Fruit fly (Drosophila melanogaster) whole organism, embryonic: Measurements from ENCODE around the gene Art9.

Experiments used
- CG10565 ChIP-seq: fragments of 200-800 bp; sonication (Bioruptor generic); optimal IDR thresholded peaks from 3 replicates; lab custom pipeline; 2016; ENCODE audit warnings: missing biosample characterization, mild to moderate bottlenecking, missing genetic modification characterization
- CG12155 ChIP-seq: fragments of 200-800 bp; sonication (Bioruptor generic); optimal IDR thresholded peaks from 3 replicates; lab custom pipeline; 2016; ENCODE audit warnings: missing biosample characterization, missing genetic modification characterization
- CG12942 ChIP-seq: fragments of 200-800 bp; sonication (Bioruptor generic); optimal IDR thresholded peaks from 3 replicates; lab custom pipeline; 2016; ENCODE audit warnings: missing biosample characterization, missing genetic modification characterization
- CG13123 ChIP-seq: fragments of 200-800 bp; sonication (Bioruptor generic); optimal IDR thresholded peaks from 2 replicates; lab custom pipeline; 2016; ENCODE audit warnings: missing biosample characterization, missing genetic modification characterization
- CG17612 ChIP-seq: fragments of 200-800 bp; sonication (Bioruptor generic); IDR thresholded peaks from 2 replicates; pipeline ENCODE4 v1.3.6; 2022; ENCODE audit warnings: missing biosample characterization, missing genetic modification characterization
- CG17802 ChIP-seq: fragments of 200-800 bp; sonication (Bioruptor generic); optimal IDR thresholded peaks from 2 replicates; lab custom pipeline; 2018; ENCODE audit warnings: missing biosample characterization, mild to moderate bottlenecking, missing genetic modification characterization, moderate library complexity
- CG2678 ChIP-seq: fragments of 200-800 bp; sonication (Bioruptor generic); optimal IDR thresholded peaks from 3 replicates; lab custom pipeline; 2019; ENCODE audit warnings: missing biosample characterization, mild to moderate bottlenecking, missing genetic modification characterization, moderate library complexity
- CG2712 ChIP-seq: fragments of 200-800 bp; optimal IDR thresholded peaks from 3 replicates; lab custom pipeline; 2019; ENCODE audit warnings: missing biosample characterization, mild to moderate bottlenecking, missing genetic modification characterization, moderate library complexity
- CG3065 ChIP-seq: fragments of 200-800 bp; sonication (Bioruptor generic); optimal IDR thresholded peaks from 2 replicates; lab custom pipeline; 2016; ENCODE audit warnings: missing biosample characterization, missing genetic modification characterization
- CG34376 ChIP-seq: fragments of 200-800 bp; sonication (Bioruptor generic); optimal IDR thresholded peaks from 2 replicates; lab custom pipeline; 2018; ENCODE audit warnings: missing biosample characterization, mild to moderate bottlenecking, missing genetic modification characterization
- CG5180 ChIP-seq: fragments of 200-800 bp; sonication (Bioruptor generic); optimal IDR thresholded peaks from 3 replicates; lab custom pipeline; 2017; ENCODE audit warnings: missing biosample characterization, missing genetic modification characterization, mild to moderate bottlenecking, moderate library complexity, missing genetic modification reagents
- CG6765 ChIP-seq: fragments of 200-800 bp; sonication (Bioruptor generic); optimal IDR thresholded peaks from 3 replicates; lab custom pipeline; 2017; ENCODE audit warnings: missing biosample characterization, mild to moderate bottlenecking, missing genetic modification characterization
- CG7786 ChIP-seq: fragments of 200-800 bp; sonication (Bioruptor generic); optimal IDR thresholded peaks from 2 replicates; lab custom pipeline; 2016; ENCODE audit warnings: missing biosample characterization, missing genetic modification characterization
- CG7928 ChIP-seq: fragments of 200-800 bp; sonication (Bioruptor generic); optimal IDR thresholded peaks from 2 replicates; lab custom pipeline; 2017; ENCODE audit warnings: missing biosample characterization, mild to moderate bottlenecking, missing genetic modification characterization
- CG9437 ChIP-seq: fragments of 200-800 bp; sonication (Bioruptor generic); optimal IDR thresholded peaks from 2 replicates; lab custom pipeline; 2018; ENCODE audit warnings: missing biosample characterization, mild to moderate bottlenecking, missing genetic modification characterization
- CG9797 ChIP-seq: fragments of 200-800 bp; sonication (Bioruptor generic); optimal IDR thresholded peaks from 3 replicates; lab custom pipeline; 2018; ENCODE audit warnings: missing biosample characterization, mild to moderate bottlenecking, missing genetic modification characterization
- D ChIP-seq, 2 experiments: fragments of 200-800 bp in 1 of 2; fragments of >200 bp in 1 of 2; sonication (Bioruptor generic) in 1 of 2; optimal IDR thresholded peaks; 2 replicates in 1 of 2; 3 replicates in 1 of 2; lab custom pipeline; 2017; ENCODE audit warnings: mild to moderate bottlenecking in 1 of 2, missing biosample characterization in 1 of 2, missing genetic modification characterization in 1 of 2, missing genetic modification reagents in 1 of 2
- Dad ChIP-seq: fragments of 200-800 bp; sonication (Bioruptor generic); optimal IDR thresholded peaks from 3 replicates; lab custom pipeline; 2016; ENCODE audit warnings: missing biosample characterization, missing genetic modification characterization
- Dip3 ChIP-seq: fragments of 200-800 bp; sonication (Bioruptor generic); optimal IDR thresholded peaks from 3 replicates; lab custom pipeline; 2016; ENCODE audit warnings: missing biosample characterization, missing genetic modification characterization
- Ets65A ChIP-seq: fragments of 200-800 bp; sonication (Bioruptor generic); peaks from one replicate; lab custom pipeline; 2016; ENCODE audit warnings: missing biosample characterization, missing genetic modification characterization
- Ets97D ChIP-seq: fragments of 200-800 bp; sonication (Bioruptor generic); optimal IDR thresholded peaks from 3 replicates; lab custom pipeline; 2016; ENCODE audit warnings: missing biosample characterization, missing genetic modification characterization
- GATAe ChIP-seq: fragments of 200-800 bp; sonication (Bioruptor generic); conservative IDR thresholded peaks from 2 replicates; pipeline ENCODE4 v1.3.6; 2022; ENCODE audit warnings: missing biosample characterization, missing genetic modification characterization
- H2.0 ChIP-seq: fragments of 200-800 bp; sonication (Bioruptor generic); IDR thresholded peaks from 2 replicates; pipeline ENCODE4 v1.3.6; 2022; ENCODE audit warnings: missing biosample characterization, missing genetic modification characterization
- HLH4C ChIP-seq: fragments of 200-800 bp; sonication (Bioruptor generic); IDR thresholded peaks from 3 replicates; pipeline ENCODE4 v1.3.6; 2022; ENCODE audit warnings: missing biosample characterization, missing genetic modification characterization; ENCODE audit not compliant: partially characterized antibody
- Lim3 ChIP-seq: fragments of 200-800 bp; sonication (Bioruptor generic); IDR thresholded peaks from 2 replicates; pipeline ENCODE4 v1.3.6; 2022; ENCODE audit warnings: missing biosample characterization, missing genetic modification characterization
- Neu2 ChIP-seq: fragments of 200-800 bp; sonication (Bioruptor generic); optimal IDR thresholded peaks from 3 replicates; lab custom pipeline; 2016; ENCODE audit warnings: missing biosample characterization, missing genetic modification characterization, borderline replicate concordance
- Poxn ChIP-seq: fragments of 200-800 bp; sonication (Bioruptor generic); IDR thresholded peaks from 2 replicates; pipeline ENCODE4 v1.3.6; 2022; ENCODE audit warnings: missing biosample characterization, missing genetic modification characterization
- Sox102F ChIP-seq: fragments of 200-800 bp; sonication (Bioruptor generic); optimal IDR thresholded peaks from 2 replicates; lab custom pipeline; 2018; ENCODE audit warnings: missing biosample characterization, mild to moderate bottlenecking, missing genetic modification characterization, moderate library complexity
- Spps ChIP-seq: fragments of 200-800 bp; sonication (Bioruptor generic); optimal IDR thresholded peaks from 2 replicates; lab custom pipeline; 2018; ENCODE audit warnings: missing biosample characterization, mild to moderate bottlenecking, missing genetic modification characterization
- Xbp1 ChIP-seq: fragments of 200-800 bp; sonication (Bioruptor generic); optimal IDR thresholded peaks from 3 replicates; lab custom pipeline; 2016; ENCODE audit warnings: missing biosample characterization, mild to moderate bottlenecking, missing genetic modification characterization
- Xrp1 ChIP-seq: fragments of 200-800 bp; sonication (Bioruptor generic); IDR thresholded peaks from 2 replicates; pipeline ENCODE4 v1.3.6; 2022; ENCODE audit warnings: missing biosample characterization, missing genetic modification characterization
- ato ChIP-seq: fragments of 200-800 bp; sonication (Bioruptor generic); IDR thresholded peaks from 2 replicates; pipeline ENCODE4 v1.3.6; 2022; ENCODE audit warnings: missing biosample characterization, missing genetic modification characterization; ENCODE audit not compliant: partially characterized antibody
- da ChIP-seq: fragments of 200-800 bp; sonication (Bioruptor generic); optimal IDR thresholded peaks from 2 replicates; lab custom pipeline; 2016; ENCODE audit warnings: missing biosample characterization, missing genetic modification characterization
- emc ChIP-seq: fragments of 200-800 bp; sonication (Bioruptor generic); optimal IDR thresholded peaks from 2 replicates; lab custom pipeline; 2016; ENCODE audit warnings: missing biosample characterization, missing genetic modification characterization
- fd3F ChIP-seq: fragments of 200-800 bp; sonication (Bioruptor generic); optimal IDR thresholded peaks from 2 replicates; lab custom pipeline; 2018; ENCODE audit warnings: missing biosample characterization, mild to moderate bottlenecking, missing genetic modification characterization, moderate library complexity
- fd64A ChIP-seq: fragments of 200-800 bp; sonication (Bioruptor generic); optimal IDR thresholded peaks from 3 replicates; lab custom pipeline; 2018; ENCODE audit warnings: missing biosample characterization, mild to moderate bottlenecking, missing genetic modification characterization
- hb ChIP-seq: fragments of 200-800 bp; sonication (Bioruptor generic); IDR thresholded peaks from 3 replicates; pipeline ENCODE4 v1.3.6; 2022; ENCODE audit warnings: missing biosample characterization, missing genetic modification characterization; ENCODE audit not compliant: partially characterized antibody
- hth ChIP-seq: fragments of >200 bp; optimal IDR thresholded peaks from 2 replicates; lab custom pipeline; 2017; ENCODE audit warnings: inconsistent platforms
- ind ChIP-seq: fragments of 200-800 bp; sonication (Bioruptor generic); optimal IDR thresholded peaks from 3 replicates; lab custom pipeline; 2016; ENCODE audit warnings: missing biosample characterization, missing genetic modification characterization
- inv ChIP-seq: fragments of 200-800 bp; sonication (Bioruptor generic); IDR thresholded peaks from 2 replicates; pipeline ENCODE4 v1.3.6; 2022; ENCODE audit warnings: missing biosample characterization, missing genetic modification characterization; ENCODE audit not compliant: partially characterized antibody
- klu ChIP-seq: fragments of 200-800 bp; sonication (Bioruptor generic); IDR thresholded peaks from 2 replicates; pipeline ENCODE4 v1.3.6; 2022; ENCODE audit warnings: missing biosample characterization, missing genetic modification characterization
- nerfin-1 ChIP-seq: fragments of 200-800 bp; sonication (Bioruptor generic); optimal IDR thresholded peaks from 3 replicates; lab custom pipeline; 2019; ENCODE audit warnings: missing biosample characterization, mild to moderate bottlenecking, missing genetic modification characterization, moderate library complexity
- pros ChIP-seq: fragments of 200-800 bp; sonication (Bioruptor generic); optimal IDR thresholded peaks from 3 replicates; lab custom pipeline; 2019; ENCODE audit warnings: missing biosample characterization, mild to moderate bottlenecking, missing genetic modification characterization, moderate library complexity
- row ChIP-seq: fragments of 200-800 bp; sonication (Bioruptor generic); IDR thresholded peaks from 3 replicates; pipeline ENCODE4 v1.3.6; 2022; ENCODE audit warnings: missing biosample characterization, missing genetic modification characterization
- salm ChIP-seq: fragments of 200-800 bp; sonication (Bioruptor generic); optimal IDR thresholded peaks from 2 replicates; lab custom pipeline; 2018; ENCODE audit warnings: missing biosample characterization, mild to moderate bottlenecking, missing genetic modification characterization
- scrt ChIP-seq: fragments of 200-800 bp; sonication (Bioruptor generic); optimal IDR thresholded peaks from 2 replicates; lab custom pipeline; 2018; ENCODE audit warnings: missing biosample characterization, mild to moderate bottlenecking, missing genetic modification characterization, moderate library complexity
- slbo ChIP-seq: fragments of 200-800 bp; sonication (Bioruptor generic); IDR thresholded peaks from 2 replicates; pipeline ENCODE4 v1.3.6; 2022; ENCODE audit warnings: missing biosample characterization, missing genetic modification characterization
- sqz ChIP-seq: fragments of 200-800 bp; sonication (Bioruptor generic); optimal IDR thresholded peaks from 3 replicates; lab custom pipeline; 2018; ENCODE audit warnings: missing biosample characterization, mild to moderate bottlenecking, missing genetic modification characterization
- usp ChIP-seq: fragments of >200 bp; optimal IDR thresholded peaks from 2 replicates; lab custom pipeline; 2017; ENCODE audit warnings: missing biosample characterization, missing genetic modification characterization

The Art9 gene

dm6 chr3R:13983272-13984032 is 40.2 kb upstream of the Art9 start (continued):
- TF ChIP-seq CG6765 (GFP tag; lab: Kevin White, UChicago) (peak; percentile 87), CG10565 (GFP tag; lab: Kevin White, UChicago) (peak; percentile 64), ato (GFP tag; lab: Robert Waterston, UW) (peak; percentile 27; the same call in 1 of the 2 replicates), inv (no peak), CG9437 (GFP tag; lab: Kevin White, UChicago) (peak; percentile 85), CG13123 (GFP tag; lab: Kevin White, UChicago) (peak; percentile 88), emc (GFP tag; lab: Kevin White, UChicago) (peak; percentile 78), CG5180 (GFP tag; lab: Kevin White, UChicago) (peak; percentile 73), CG17612 (GFP tag; lab: Robert Waterston, UW) (peak; percentile 80), hb (no peak), GATAe (GFP tag; lab: Robert Waterston, UW) (peak; percentile 77), CG12155 (GFP tag; lab: Kevin White, UChicago) (peak; percentile 92), CG9797 (GFP tag; lab: Kevin White, UChicago) (peak; percentile 21), CG2678 (tag; lab: Kevin White, UChicago) (peak; percentile 95), da (peak; percentile 87), Ets97D (GFP tag; lab: Kevin White, UChicago) (peak; percentile 59), Neu2 (GFP tag; lab: Kevin White, UChicago) (peak; percentile 42), usp (GFP tag; lab: Kevin White, UChicago) (no peak), Xbp1 (peak; percentile 94), Sox102F (GFP tag; lab: Kevin White, UChicago) (peak; percentile 92), Spps (peak; percentile 76), Xrp1 (GFP tag; lab: Robert Waterston, UW) (peak; percentile 94), klu (peak; percentile 80), CG2712 (tag; lab: Kevin White, UChicago) (peak; percentile 96), row (GFP tag; lab: Robert Waterston, UW) (peak; percentile 99), hth (lab: Kevin White, UChicago) (no peak), CG7786 (peak; percentile 96), CG3065 (GFP tag; lab: Kevin White, UChicago) (peak; percentile 82), CG34376 (GFP tag; lab: Kevin White, UChicago) (peak; percentile 94), pros (peak; percentile 73), fd64A (GFP tag; lab: Kevin White, UChicago) (peak; percentile 81), Dad (GFP tag; lab: Kevin White, UChicago) (peak; percentile 88), sqz (GFP tag; lab: Kevin White, UChicago) (peak; percentile 80), CG17802 (tag; lab: Kevin White, UChicago) (peak; percentile 77), salm (tag; lab: Kevin White, UChicago) (peak; percentile 83), slbo (GFP tag; lab: Robert Waterston, UW) (peak; percentile 91), CG12942 (GFP tag; lab: Kevin White, UChicago) (peak; percentile 93), D (optimal IDR thresholded peaks at IDR 0.05; lab: Kevin White, UChicago) (peak; percentile 51), D (GFP tag; optimal IDR thresholded peaks at IDR 0.05; lab: Kevin White, UChicago) (peak; percentile 91), scrt (peak; percentile 88), Dip3 (GFP tag; lab: Kevin White, UChicago) (peak; percentile 91), nerfin-1 (tag; lab: Kevin White, UChicago) (peak; percentile 85), Lim3 (no peak), Poxn (GFP tag; lab: Robert Waterston, UW) (peak; percentile 71), Ets65A (peak; percentile 97), fd3F (GFP tag; lab: Kevin White, UChicago) (peak; percentile 84), ind (GFP tag; lab: Kevin White, UChicago) (peak; percentile 96), CG7928 (peak; percentile 57), HLH4C (GFP tag; lab: Robert Waterston, UW) (peak; percentile 45; the same call in 1 of the 3 replicates), H2.0 (peak; percentile 82)
